Fruit fly (Drosophila melanogaster): ENCODE results near the gene CG13461.

The CG13461 gene

dm6 chr3L:15034061-15034713, 18.1 kb downstream of the CG13461 start:
- no peak for TF ChIP-seq insv (optimal IDR thresholded peaks at IDR 0.05)
- TF ChIP-seq ttk (optimal IDR thresholded peaks at IDR 0.05): no peak
- no peak for TF ChIP-seq Myc (optimal IDR thresholded peaks at IDR 0.05)
- no peak for TF ChIP-seq psq (optimal IDR thresholded peaks at IDR 0.05)
- TF ChIP-seq Sin3A (optimal IDR thresholded peaks at IDR 0.05): no peak
- no peak for TF ChIP-seq h (optimal IDR thresholded peaks at IDR 0.05)

dm6 chr3L:15031773-15032172, 20.5 kb downstream of the CG13461 start:
- TF ChIP-seq insv (optimal IDR thresholded peaks at IDR 0.05) (no peak), Sin3A (optimal IDR thresholded peaks at IDR 0.05) (no peak)

- TF ChIP-seq insv (optimal IDR thresholded peaks at IDR 0.05): no peak
- TF ChIP-seq h (optimal IDR thresholded peaks at IDR 0.05): no peak
- no peak for TF ChIP-seq ttk (optimal IDR thresholded peaks at IDR 0.05)
- TF ChIP-seq psq (optimal IDR thresholded peaks at IDR 0.05): no peak
- no peak for TF ChIP-seq Sin3A (optimal IDR thresholded peaks at IDR 0.05)
- no peak for TF ChIP-seq Myc (optimal IDR thresholded peaks at IDR 0.05)
Measured at dm6 chr3L:15023192-15023591, 29.1 kb downstream of the CG13461 start, which contains the start of gene CG32148. Gene CG32148, plus strand, starts transcription at chr3L:15023492.

- no peak for TF ChIP-seq Myc (optimal IDR thresholded peaks at IDR 0.05)
- no peak for TF ChIP-seq ttk (optimal IDR thresholded peaks at IDR 0.05)
- no peak for TF ChIP-seq insv (optimal IDR thresholded peaks at IDR 0.05)
- TF ChIP-seq Sin3A (optimal IDR thresholded peaks at IDR 0.05): no peak
- TF ChIP-seq psq (optimal IDR thresholded peaks at IDR 0.05): no peak
- no peak for TF ChIP-seq h (optimal IDR thresholded peaks at IDR 0.05)
Measured at dm6 chr3L:15021008-15021407, 31.3 kb downstream of the CG13461 start.

dm6 chr3L:15013957-15014692, 38.2 kb downstream of the CG13461 start, which contains the start of gene Reck:
Gene Reck, minus strand, starts transcription at chr3L:15014062.
- TF ChIP-seq Myc (optimal IDR thresholded peaks at IDR 0.05) (no peak), Sin3A (optimal IDR thresholded peaks at IDR 0.05) (no peak), ttk (optimal IDR thresholded peaks at IDR 0.05) (no peak), psq (optimal IDR thresholded peaks at IDR 0.05) (no peak), h (optimal IDR thresholded peaks at IDR 0.05) (no peak), insv (optimal IDR thresholded peaks at IDR 0.05) (no peak)

- TF ChIP-seq psq (optimal IDR thresholded peaks at IDR 0.05): no peak
- no peak for TF ChIP-seq h (optimal IDR thresholded peaks at IDR 0.05)
- TF ChIP-seq ttk (optimal IDR thresholded peaks at IDR 0.05): no peak
Measured at dm6 chr3L:15013296-15013695, 39.0 kb downstream of the CG13461 start.

- no peak for TF ChIP-seq Myc (optimal IDR thresholded peaks at IDR 0.05)
- TF ChIP-seq ttk (optimal IDR thresholded peaks at IDR 0.05): no peak
- no peak for TF ChIP-seq insv (optimal IDR thresholded peaks at IDR 0.05)
- TF ChIP-seq h (optimal IDR thresholded peaks at IDR 0.05): no peak
- TF ChIP-seq Sin3A (optimal IDR thresholded peaks at IDR 0.05): no peak
- TF ChIP-seq psq (optimal IDR thresholded peaks at IDR 0.05): no peak
Measured at dm6 chr3L:15011638-15012335, 40.5 kb downstream of the CG13461 start.

- TF ChIP-seq Myc (optimal IDR thresholded peaks at IDR 0.05) (no peak), insv (optimal IDR thresholded peaks at IDR 0.05) (no peak), ttk (optimal IDR thresholded peaks at IDR 0.05) (no peak), psq (optimal IDR thresholded peaks at IDR 0.05) (no peak), h (optimal IDR thresholded peaks at IDR 0.05) (no peak), Sin3A (optimal IDR thresholded peaks at IDR 0.05) (no peak)
Measured at dm6 chr3L:15011142-15011541, 41.1 kb downstream of the CG13461 start.

- TF ChIP-seq Myc (optimal IDR thresholded peaks at IDR 0.05): no peak
- TF ChIP-seq Sin3A (optimal IDR thresholded peaks at IDR 0.05): no peak
- TF ChIP-seq h (optimal IDR thresholded peaks at IDR 0.05): no peak
- TF ChIP-seq insv (optimal IDR thresholded peaks at IDR 0.05): no peak
- no peak for TF ChIP-seq ttk (optimal IDR thresholded peaks at IDR 0.05)
- TF ChIP-seq psq (optimal IDR thresholded peaks at IDR 0.05): no peak
Measured at dm6 chr3L:15010601-15011000, 41.7 kb downstream of the CG13461 start.

dm6 chr3L:15009681-15010080, 42.6 kb downstream of the CG13461 start:
- no peak for TF ChIP-seq Sin3A (optimal IDR thresholded peaks at IDR 0.05)
- TF ChIP-seq ttk (optimal IDR thresholded peaks at IDR 0.05): no peak
- no peak for TF ChIP-seq psq (optimal IDR thresholded peaks at IDR 0.05)
- TF ChIP-seq insv (optimal IDR thresholded peaks at IDR 0.05): no peak
- TF ChIP-seq h (optimal IDR thresholded peaks at IDR 0.05): no peak

dm6 chr3L:15007271-15007948, 44.9 kb downstream of the CG13461 start:
- TF ChIP-seq psq (optimal IDR thresholded peaks at IDR 0.05): no peak
- no peak for TF ChIP-seq Myc (optimal IDR thresholded peaks at IDR 0.05)
- no peak for TF ChIP-seq insv (optimal IDR thresholded peaks at IDR 0.05)
- no peak for TF ChIP-seq ttk (optimal IDR thresholded peaks at IDR 0.05)
- TF ChIP-seq h (optimal IDR thresholded peaks at IDR 0.05): no peak
- no peak for TF ChIP-seq Sin3A (optimal IDR thresholded peaks at IDR 0.05)

dm6 chr3L:15006825-15007224, 45.5 kb downstream of the CG13461 start:
- TF ChIP-seq insv (optimal IDR thresholded peaks at IDR 0.05): no peak
- TF ChIP-seq psq (optimal IDR thresholded peaks at IDR 0.05): no peak
- TF ChIP-seq Myc (optimal IDR thresholded peaks at IDR 0.05): no peak
- TF ChIP-seq Sin3A (optimal IDR thresholded peaks at IDR 0.05): no peak
- TF ChIP-seq h (optimal IDR thresholded peaks at IDR 0.05): no peak
- no peak for TF ChIP-seq ttk (optimal IDR thresholded peaks at IDR 0.05)
